Fruit fly (Drosophila melanogaster): Measurements from ENCODE around the gene wgn.

wgn gene

dm6 chrX:18613434-18613833 is 21.3 kb downstream of the wgn start (continued):
- TF ChIP-seq CG10366 (GFP tag; IDR thresholded peaks at IDR 0.05) = no peak
- TF ChIP-seq hth (optimal IDR thresholded peaks at IDR 0.05) = no peak
- no peak for TF ChIP-seq CG14860 (GFP tag; IDR thresholded peaks at IDR 0.05; ENCODE audit: partially characterized antibody)
- TF ChIP-seq CG17186 (GFP tag; optimal IDR thresholded peaks at IDR 0.05) = no peak
- TF ChIP-seq lola (GFP tag; optimal IDR thresholded peaks at IDR 0.05) = no peak
- TF ChIP-seq nmo (GFP tag; optimal IDR thresholded peaks at IDR 0.05) = peak; percentile 13
- TF ChIP-seq Rx (GFP tag; IDR thresholded peaks at IDR 0.05) = no peak
- TF ChIP-seq HLH3B (GFP tag; IDR thresholded peaks at IDR 0.05) = peak; percentile 10; the same call in 1 of the 2 replicates
- TF ChIP-seq CG12155 (GFP tag; optimal IDR thresholded peaks at IDR 0.05) = no peak
- TF ChIP-seq Awh (GFP tag; IDR thresholded peaks at IDR 0.05) = no peak
- peak; percentile 15 for TF ChIP-seq Meics (GFP tag; optimal IDR thresholded peaks at IDR 0.05)
- no peak for TF ChIP-seq CG12299 (tag; optimal IDR thresholded peaks at IDR 0.05)
- TF ChIP-seq chn (GFP tag; optimal IDR thresholded peaks at IDR 0.05) = no peak
- no peak for TF ChIP-seq E2f2 (GFP tag; IDR thresholded peaks at IDR 0.05)
- no peak for TF ChIP-seq Med (GFP tag)
- peak; percentile 34; the same call in 1 of the 3 replicates for TF ChIP-seq tgo (GFP tag; IDR thresholded peaks at IDR 0.05)
- TF ChIP-seq gro (GFP tag; optimal IDR thresholded peaks at IDR 0.05) = no peak
- no peak for TF ChIP-seq prd (optimal IDR thresholded peaks at IDR 0.05)
- peak; percentile 56; the same call in 2 of the 3 replicates for TF ChIP-seq prd (GFP tag; IDR thresholded peaks at IDR 0.05)
- no peak for TF ChIP-seq unc-4 (GFP tag; IDR thresholded peaks at IDR 0.05; ENCODE audit: partially characterized antibody)
- TF ChIP-seq ap (GFP tag; IDR thresholded peaks at IDR 0.05) = no peak
- peak; percentile 31; the same call in 1 of the 2 replicates for TF ChIP-seq slbo (GFP tag; IDR thresholded peaks at IDR 0.05)
- TF ChIP-seq Ets65A (GFP tag) = no peak
- TF ChIP-seq sisA (GFP tag; IDR thresholded peaks at IDR 0.05) = no peak
- TF ChIP-seq MBD-R2 (GFP tag; IDR thresholded peaks at IDR 0.05) = no peak
- TF ChIP-seq CG6654 (GFP tag; optimal IDR thresholded peaks at IDR 0.05) = no peak
- TF ChIP-seq Atf3 (GFP tag; optimal IDR thresholded peaks at IDR 0.05) = no peak
- TF ChIP-seq CG14441 (GFP tag; IDR thresholded peaks at IDR 0.05) = 0 out of 2 replicates have a peak, but pooled peaks have one; percentile 29
- TF ChIP-seq sqz (GFP tag; optimal IDR thresholded peaks at IDR 0.05) = no peak
- TF ChIP-seq Fer1 (GFP tag; optimal IDR thresholded peaks at IDR 0.05) = no peak
- no peak for TF ChIP-seq CG31441 (GFP tag; IDR thresholded peaks at IDR 0.05)
- TF ChIP-seq crp (GFP tag; optimal IDR thresholded peaks at IDR 0.05) = no peak
- TF ChIP-seq psq (GFP tag; optimal IDR thresholded peaks at IDR 0.05) = no peak
- no peak for TF ChIP-seq NFAT (GFP tag; IDR thresholded peaks at IDR 0.05)
- no peak for TF ChIP-seq shn (GFP tag; optimal IDR thresholded peaks at IDR 0.05)
- TF ChIP-seq CG17829 (tag; optimal IDR thresholded peaks at IDR 0.05) = no peak
- no peak for TF ChIP-seq nau (GFP tag; optimal IDR thresholded peaks at IDR 0.05)
- no peak for TF ChIP-seq HLHmδ (GFP tag; optimal IDR thresholded peaks at IDR 0.05)
- no peak for TF ChIP-seq CG1792 (GFP tag; optimal IDR thresholded peaks at IDR 0.05)
- peak; percentile 26 for TF ChIP-seq Abd-B (GFP tag; optimal IDR thresholded peaks at IDR 0.05)
- peak; percentile 25 for TF ChIP-seq Oli (tag; optimal IDR thresholded peaks at IDR 0.05)
- no peak for TF ChIP-seq CG30431 (GFP tag; optimal IDR thresholded peaks at IDR 0.05)
- TF ChIP-seq inv (GFP tag; IDR thresholded peaks at IDR 0.05; ENCODE audit: partially characterized antibody) = no peak
- peak; percentile 33; the same call in 1 of the 2 replicates for TF ChIP-seq lmd (GFP tag; IDR thresholded peaks at IDR 0.05)
- no peak for TF ChIP-seq CG33557 (GFP tag; optimal IDR thresholded peaks at IDR 0.05)
- TF ChIP-seq CG4282 (GFP tag; optimal IDR thresholded peaks at IDR 0.05) = no peak
- TF ChIP-seq CG12219 (GFP tag; optimal IDR thresholded peaks at IDR 0.05) = no peak
- no peak for TF ChIP-seq Hr39 (optimal IDR thresholded peaks at IDR 0.05)
- no peak for TF ChIP-seq CG3726 (GFP tag; IDR thresholded peaks at IDR 0.05)
- peak; percentile 5 for TF ChIP-seq CoRest (tag; optimal IDR thresholded peaks at IDR 0.05)
- peak; percentile 34 for TF ChIP-seq CG2120 (GFP tag; optimal IDR thresholded peaks at IDR 0.05)
- 0 out of 2 replicates have a peak, but pooled peaks have one; percentile 20 for TF ChIP-seq CG14014 (GFP tag; IDR thresholded peaks at IDR 0.05)
- TF ChIP-seq tin (GFP tag; optimal IDR thresholded peaks at IDR 0.05) = peak; percentile 7
